Fruit fly (Drosophila melanogaster): Measurements from ENCODE around the gene CG1750.

Gene CG1750

dm6 chr3R:31295694-31296093 lies 41.0 kb upstream of the CG1750 start (continued):
- TF ChIP-seq CG1647 (GFP tag; optimal IDR thresholded peaks at IDR 0.05): no peak
- no peak for TF ChIP-seq ci (GFP tag; IDR thresholded peaks at IDR 0.05)
- TF ChIP-seq NC2α (GFP tag; optimal IDR thresholded peaks at IDR 0.05): no peak

- TF ChIP-seq CG17186 (GFP tag; optimal IDR thresholded peaks at IDR 0.05) (no peak), Drgx (GFP tag; IDR thresholded peaks at IDR 0.05) (peak; percentile 30; the same call in 1 of the 2 replicates)
These were observed 35.5 kb upstream of the CG1750 start for dm6 chr3R:31290195-31290594.

dm6 chr3R:31287522-31287921 lies 32.8 kb upstream of the CG1750 start:
- TF ChIP-seq CG7839 (tag; optimal IDR thresholded peaks at IDR 0.05): no peak
- TF ChIP-seq Optix (GFP tag; IDR thresholded peaks at IDR 0.05): no peak
- TF ChIP-seq Hsf (GFP tag; optimal IDR thresholded peaks at IDR 0.05): no peak
- TF ChIP-seq oc (tag; optimal IDR thresholded peaks at IDR 0.05): no peak
- peak; percentile 75 for TF ChIP-seq Ets65A (GFP tag)
- TF ChIP-seq mirr (GFP tag; optimal IDR thresholded peaks at IDR 0.05): peak; percentile 13
- no peak for TF ChIP-seq Sry-β (GFP tag; optimal IDR thresholded peaks at IDR 0.05)
- peak; percentile 36; the same call in 1 of the 2 replicates for TF ChIP-seq Drgx (GFP tag; IDR thresholded peaks at IDR 0.05)
- no peak for TF ChIP-seq CG17829 (tag; optimal IDR thresholded peaks at IDR 0.05)
- TF ChIP-seq caup (GFP tag; optimal IDR thresholded peaks at IDR 0.05; ENCODE audit: severe bottlenecking): peak; percentile 50
- no peak for TF ChIP-seq crc (GFP tag; optimal IDR thresholded peaks at IDR 0.05)
- no peak for TF ChIP-seq sug (tag; optimal IDR thresholded peaks at IDR 0.05)
- TF ChIP-seq CG15601 (tag; optimal IDR thresholded peaks at IDR 0.05): peak; percentile 63

- no peak for TF ChIP-seq zen (tag; optimal IDR thresholded peaks at IDR 0.05)
- no peak for TF ChIP-seq CG13894 (tag; optimal IDR thresholded peaks at IDR 0.05)
- no peak for TF ChIP-seq gcm2 (GFP tag; optimal IDR thresholded peaks at IDR 0.05)
- no peak for TF ChIP-seq CG7963 (GFP tag; IDR thresholded peaks at IDR 0.05; ENCODE audit: partially characterized antibody)
- no peak for TF ChIP-seq HmgD (GFP tag; optimal IDR thresholded peaks at IDR 0.05)
- TF ChIP-seq Bteb2 (GFP tag; optimal IDR thresholded peaks at IDR 0.05): no peak
- no peak for TF ChIP-seq br (optimal IDR thresholded peaks at IDR 0.05)
- TF ChIP-seq CG10274 (GFP tag; optimal IDR thresholded peaks at IDR 0.05): no peak
- TF ChIP-seq CG10543 (GFP tag; optimal IDR thresholded peaks at IDR 0.05): no peak
- no peak for TF ChIP-seq CG2120 (GFP tag; optimal IDR thresholded peaks at IDR 0.05)
- no peak for TF ChIP-seq CG9727 (GFP tag; optimal IDR thresholded peaks at IDR 0.05)
- no peak for TF ChIP-seq CG3281 (GFP tag; optimal IDR thresholded peaks at IDR 0.05)
- TF ChIP-seq pum (GFP tag; optimal IDR thresholded peaks at IDR 0.05): no peak
- no peak for TF ChIP-seq CG5180 (GFP tag; optimal IDR thresholded peaks at IDR 0.05)
- TF ChIP-seq CG9876 (GFP tag; optimal IDR thresholded peaks at IDR 0.05): no peak
- no peak for TF ChIP-seq hbn (GFP tag; IDR thresholded peaks at IDR 0.05; ENCODE audit: partially characterized antibody)
- TF ChIP-seq chn (GFP tag; optimal IDR thresholded peaks at IDR 0.05): no peak
These were observed 31.1 kb upstream of the CG1750 start for dm6 chr3R:31285791-31286190.

- TF ChIP-seq lab (GFP tag; optimal IDR thresholded peaks at IDR 0.05): peak; percentile 24
- TF ChIP-seq Med (GFP tag): peak; percentile 66
- peak; percentile 20 for TF ChIP-seq CG7556 (GFP tag; optimal IDR thresholded peaks at IDR 0.05)
- no peak for TF ChIP-seq Sin3A (optimal IDR thresholded peaks at IDR 0.05)
- peak; percentile 93 for TF ChIP-seq CG18011 (GFP tag; optimal IDR thresholded peaks at IDR 0.05)
- no peak for TF ChIP-seq D (optimal IDR thresholded peaks at IDR 0.05)
- no peak for TF ChIP-seq D (GFP tag; optimal IDR thresholded peaks at IDR 0.05)
- TF ChIP-seq cad (GFP tag; optimal IDR thresholded peaks at IDR 0.05): no peak
- no peak for TF ChIP-seq fd64A (GFP tag; optimal IDR thresholded peaks at IDR 0.05)
- TF ChIP-seq HHEX (GFP tag; optimal IDR thresholded peaks at IDR 0.05): no peak
- TF ChIP-seq vvl (GFP tag; IDR thresholded peaks at IDR 0.05): peak; percentile 16; the same call in 1 of the 2 replicates
- no peak for TF ChIP-seq CG4424 (GFP tag; optimal IDR thresholded peaks at IDR 0.05)
- no peak for TF ChIP-seq row (GFP tag; IDR thresholded peaks at IDR 0.05)
These were observed 16.2 kb upstream of the CG1750 start for dm6 chr3R:31270783-31271427.

Data from whole organism, embryonic.